Fruit fly (Drosophila melanogaster): ENCODE results near the gene HP6.

Gene HP6

dm6 chr2L:4619172-4619571 is 41.2 kb upstream of the HP6 start (continued):
- TF ChIP-seq ss (GFP tag; optimal IDR thresholded peaks at IDR 0.05) (no peak), Sox14 (GFP tag; optimal IDR thresholded peaks at IDR 0.05) (peak; percentile 39), fkh (GFP tag; optimal IDR thresholded peaks at IDR 0.05) (no peak), eg (GFP tag; IDR thresholded peaks at IDR 0.05) (peak; percentile 82), CG31627 (GFP tag; optimal IDR thresholded peaks at IDR 0.05) (no peak), Met (GFP tag; optimal IDR thresholded peaks at IDR 0.05) (peak; percentile 7), Hr4 (GFP tag; optimal IDR thresholded peaks at IDR 0.05) (peak; percentile 56), CG34406 (GFP tag; optimal IDR thresholded peaks at IDR 0.05) (no peak), fd59A (GFP tag; optimal IDR thresholded peaks at IDR 0.05) (no peak), Smox (GFP tag; optimal IDR thresholded peaks at IDR 0.05) (no peak), Hr39 (GFP tag; optimal IDR thresholded peaks at IDR 0.05) (no peak), CG1621 (tag; optimal IDR thresholded peaks at IDR 0.05) (no peak), lz (GFP tag; optimal IDR thresholded peaks at IDR 0.05) (no peak), CG3032 (tag; optimal IDR thresholded peaks at IDR 0.05) (no peak), CG10669 (GFP tag; optimal IDR thresholded peaks at IDR 0.05) (no peak), Eip93F (GFP tag; optimal IDR thresholded peaks at IDR 0.05) (no peak), CG11762 (GFP tag; optimal IDR thresholded peaks at IDR 0.05; ENCODE audit: insufficient read depth) (no peak), Eip78C (GFP tag) (peak; percentile 77), CG9139 (GFP tag; optimal IDR thresholded peaks at IDR 0.05) (no peak), Hr38 (GFP tag; optimal IDR thresholded peaks at IDR 0.05) (no peak), Lpt (GFP tag; optimal IDR thresholded peaks at IDR 0.05) (peak; percentile 23), dsx (GFP tag; optimal IDR thresholded peaks at IDR 0.05; ENCODE audit: poor library complexity, severe bottlenecking) (no peak), achi (GFP tag; optimal IDR thresholded peaks at IDR 0.05) (peak; percentile 41), CG8632 (GFP tag; optimal IDR thresholded peaks at IDR 0.05) (no peak), spab (GFP tag; optimal IDR thresholded peaks at IDR 0.05) (no peak), CG6163 (GFP tag; IDR thresholded peaks at IDR 0.05) (peak; percentile 68), CG16779 (tag; optimal IDR thresholded peaks at IDR 0.05) (no peak), cyc (GFP tag; optimal IDR thresholded peaks at IDR 0.05) (no peak), vri (GFP tag; optimal IDR thresholded peaks at IDR 0.05) (no peak), svp (GFP tag) (peak; percentile 49), Ets21C (GFP tag; optimal IDR thresholded peaks at IDR 0.05) (no peak), CG6276 (GFP tag; optimal IDR thresholded peaks at IDR 0.05) (peak; percentile 54), Sox102F (GFP tag; optimal IDR thresholded peaks at IDR 0.05) (no peak), CG32006 (GFP tag; optimal IDR thresholded peaks at IDR 0.05) (peak; percentile 76), acj6 (GFP tag; optimal IDR thresholded peaks at IDR 0.05) (peak; percentile 21), CG8119 (GFP tag; IDR thresholded peaks at IDR 0.05) (peak; percentile 78), net (GFP tag; optimal IDR thresholded peaks at IDR 0.05) (peak; percentile 17), Blimp-1 (GFP tag; optimal IDR thresholded peaks at IDR 0.05) (no peak), CG3919 (GFP tag; optimal IDR thresholded peaks at IDR 0.05) (peak; percentile 26)

DNA sequence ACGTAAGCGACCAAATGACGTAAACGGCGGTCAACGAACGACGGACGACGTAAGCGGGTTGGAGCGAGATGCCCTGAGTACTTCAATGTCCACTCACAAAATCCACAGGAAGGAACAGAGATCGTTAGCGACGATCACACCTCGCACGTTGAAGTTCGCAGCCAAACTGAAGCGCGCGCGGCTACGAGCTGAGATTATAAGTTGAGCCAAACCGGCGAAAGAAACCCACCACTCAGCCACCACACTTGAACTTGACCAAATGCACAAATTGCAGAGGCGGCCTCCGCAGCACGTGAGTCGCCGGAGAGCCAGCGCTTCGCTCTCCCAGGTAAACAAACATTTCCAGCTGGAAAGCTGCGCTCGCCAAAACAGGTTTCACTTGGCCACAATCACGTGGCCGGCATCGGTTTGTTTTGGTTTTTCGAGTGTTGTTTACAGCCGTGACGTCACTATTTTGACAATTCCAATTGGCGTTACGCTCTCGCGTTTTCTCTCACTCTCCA is 36.2 kb upstream of the HP6 start, which contains the start of gene dpy:
Gene dpy, minus strand, starts transcription at position 161 of the 503 bp plus-strand sequence.
- TF ChIP-seq CG6163 (GFP tag; IDR thresholded peaks at IDR 0.05) (0 out of 3 replicates have a peak, but pooled peaks have one; percentile 30), Lpt (GFP tag; optimal IDR thresholded peaks at IDR 0.05) (no peak), achi (GFP tag; optimal IDR thresholded peaks at IDR 0.05) (peak; percentile 33), Blimp-1 (GFP tag; optimal IDR thresholded peaks at IDR 0.05) (peak; percentile 31), CG6808 (GFP tag; optimal IDR thresholded peaks at IDR 0.05) (no peak), eg (GFP tag; IDR thresholded peaks at IDR 0.05) (0 out of 3 replicates have a peak, but pooled peaks have one; percentile 34), CG15336 (GFP tag; IDR thresholded peaks at IDR 0.05) (no peak), Eip78C (GFP tag) (peak; percentile 58), CG9139 (GFP tag; optimal IDR thresholded peaks at IDR 0.05) (peak; percentile 2), ss (GFP tag; optimal IDR thresholded peaks at IDR 0.05) (peak in 1 of 2 experiments; percentile 15), fkh (GFP tag; optimal IDR thresholded peaks at IDR 0.05) (peak; percentile 80), Eip75B (GFP tag; optimal IDR thresholded peaks at IDR 0.05) (peak; percentile 28), CG10669 (GFP tag; optimal IDR thresholded peaks at IDR 0.05) (no peak), dsx (GFP tag; optimal IDR thresholded peaks at IDR 0.05; ENCODE audit: poor library complexity, severe bottlenecking) (peak; percentile 9), vri (GFP tag; optimal IDR thresholded peaks at IDR 0.05) (peak; percentile 1)

Data from whole organism, prepupa.